Fruit fly (Drosophila melanogaster) whole organism, embryonic: ENCODE results near the gene bbg.

Experiments
- Bgb ChIP-seq: fragments of 200-800 bp; sonication (Bioruptor generic); IDR thresholded peaks from 2 replicates; pipeline ENCODE4 v1.3.6; 2022; ENCODE audit warnings: missing biosample characterization, missing genetic modification characterization; ENCODE audit not compliant: partially characterized antibody
- Blimp-1 ChIP-seq: fragments of 200-800 bp; sonication (Bioruptor generic); optimal IDR thresholded peaks from 3 replicates; lab custom pipeline; 2018; ENCODE audit warnings: missing biosample characterization, missing genetic modification characterization, mild to moderate bottlenecking, moderate library complexity, missing genetic modification reagents
- CG11695 ChIP-seq: fragments of 200-800 bp; sonication (Bioruptor generic); IDR thresholded peaks from 3 replicates; pipeline ENCODE4 v1.3.6; 2022; ENCODE audit warnings: missing biosample characterization, missing genetic modification characterization
- CG12299 ChIP-seq: fragments of 200-800 bp; sonication (Bioruptor generic); optimal IDR thresholded peaks from 2 replicates; lab custom pipeline; 2018; ENCODE audit warnings: missing biosample characterization, mild to moderate bottlenecking, missing genetic modification characterization
- CG12659 ChIP-seq: fragments of 200-800 bp; sonication (Bioruptor generic); optimal IDR thresholded peaks from 3 replicates; lab custom pipeline; 2017; ENCODE audit warnings: mild to moderate bottlenecking, missing biosample characterization, missing genetic modification reagents, missing genetic modification characterization
- CG13894 ChIP-seq: fragments of 200-800 bp; sonication (Bioruptor generic); optimal IDR thresholded peaks from 3 replicates; lab custom pipeline; 2018; ENCODE audit warnings: missing biosample characterization, mild to moderate bottlenecking, missing genetic modification characterization, moderate library complexity
- CG1647 ChIP-seq: fragments of 200-800 bp; sonication (Bioruptor generic); optimal IDR thresholded peaks from 3 replicates; lab custom pipeline; 2016; ENCODE audit warnings: missing biosample characterization, missing genetic modification characterization
- CG17568 ChIP-seq: fragments of 200-800 bp; sonication (Bioruptor generic); optimal IDR thresholded peaks from 2 replicates; lab custom pipeline; 2018; ENCODE audit warnings: missing biosample characterization, mild to moderate bottlenecking, missing genetic modification characterization, moderate library complexity
- CG2120 ChIP-seq: fragments of 200-800 bp; sonication (Bioruptor generic); optimal IDR thresholded peaks from 3 replicates; lab custom pipeline; 2016; ENCODE audit warnings: missing biosample characterization, missing genetic modification characterization
- CG2199 ChIP-seq: fragments of 200-800 bp; sonication (Bioruptor generic); IDR thresholded peaks from 3 replicates; pipeline ENCODE4 v1.3.6; 2022; ENCODE audit warnings: missing biosample characterization, missing genetic modification characterization
- CG2712 ChIP-seq: fragments of 200-800 bp; optimal IDR thresholded peaks from 3 replicates; lab custom pipeline; 2019; ENCODE audit warnings: missing biosample characterization, mild to moderate bottlenecking, missing genetic modification characterization, moderate library complexity
- CG3163 ChIP-seq: fragments of 200-800 bp; sonication (Bioruptor generic); optimal IDR thresholded peaks from 3 replicates; lab custom pipeline; 2016; ENCODE audit warnings: missing biosample characterization, missing genetic modification characterization
- CG3838 ChIP-seq: fragments of 200-800 bp; sonication (Bioruptor generic); optimal IDR thresholded peaks from 3 replicates; lab custom pipeline; 2016; ENCODE audit warnings: missing biosample characterization, missing genetic modification characterization
- CG42726 ChIP-seq: fragments of 200-800 bp; sonication (Bioruptor generic); IDR thresholded peaks from 2 replicates; pipeline ENCODE4 v1.3.6; 2022; ENCODE audit warnings: missing biosample characterization, missing genetic modification characterization; ENCODE audit not compliant: partially characterized antibody
- CG7357 ChIP-seq: fragments of 200-800 bp; sonication (Bioruptor generic); IDR thresholded peaks from 3 replicates; pipeline ENCODE4 v1.3.6; 2022; ENCODE audit warnings: missing biosample characterization, missing genetic modification characterization
- CG7928 ChIP-seq: fragments of 200-800 bp; sonication (Bioruptor generic); optimal IDR thresholded peaks from 2 replicates; lab custom pipeline; 2017; ENCODE audit warnings: missing biosample characterization, mild to moderate bottlenecking, missing genetic modification characterization
- CG9876 ChIP-seq: fragments of 200-800 bp; sonication (Bioruptor generic); optimal IDR thresholded peaks from 2 replicates; lab custom pipeline; 2016; ENCODE audit warnings: missing biosample characterization, missing genetic modification characterization
- CTCF ChIP-seq: fragments of 200-800 bp; sonication (Bioruptor generic); optimal IDR thresholded peaks from 2 replicates; lab custom pipeline; 2017; ENCODE audit warnings: missing biosample characterization, mild to moderate bottlenecking, missing genetic modification characterization, moderate library complexity
- CrebB ChIP-seq: fragments of 200-800 bp; sonication (Bioruptor generic); optimal IDR thresholded peaks from 3 replicates; lab custom pipeline; 2018; ENCODE audit warnings: missing biosample characterization, mild to moderate bottlenecking, missing genetic modification characterization
- Dip2 ChIP-seq: fragments of 200-800 bp; sonication (Bioruptor generic); IDR thresholded peaks from 2 replicates; pipeline ENCODE4 v1.3.6; 2022; ENCODE audit warnings: missing biosample characterization, missing genetic modification characterization
- Ets65A ChIP-seq: fragments of 200-800 bp; sonication (Bioruptor generic); peaks from one replicate; lab custom pipeline; 2016; ENCODE audit warnings: missing biosample characterization, missing genetic modification characterization
- Lhr ChIP-seq: fragments of 200-800 bp; sonication (Bioruptor generic); optimal IDR thresholded peaks from 3 replicates; lab custom pipeline; 2017; ENCODE audit warnings: mild to moderate bottlenecking, missing biosample characterization, missing genetic modification reagents, missing genetic modification characterization
- Lpt ChIP-seq: fragments of >200 bp; optimal IDR thresholded peaks from 2 replicates; lab custom pipeline; 2018; ENCODE audit warnings: missing biosample characterization, missing genetic modification characterization
- Mrtf ChIP-seq: fragments of 200-800 bp; sonication (Bioruptor generic); IDR thresholded peaks from 3 replicates; pipeline ENCODE4 v1.3.6; 2022; ENCODE audit warnings: missing biosample characterization, missing genetic modification characterization
- Opbp ChIP-seq: fragments of 200-800 bp; sonication (Bioruptor generic); IDR thresholded peaks from 3 replicates; pipeline ENCODE4 v1.3.6; 2022; ENCODE audit warnings: missing biosample characterization, missing genetic modification characterization; ENCODE audit not compliant: partially characterized antibody
- Stat92E ChIP-seq, 3 experiments: fragments of >200 bp in 2 of 3; fragments of 200-800 bp in 1 of 3; sonication (Bioruptor generic) in 1 of 3; optimal IDR thresholded peaks; 2 replicates each; lab custom pipeline; 2017 to 2019; ENCODE audit warnings: missing biosample characterization in 3 of 3, missing genetic modification characterization in 3 of 3, mild to moderate bottlenecking in 1 of 3, moderate library complexity in 1 of 3
- Vsx1 ChIP-seq: fragments of 200-800 bp; sonication (Bioruptor generic); optimal IDR thresholded peaks from 2 replicates; lab custom pipeline; 2017; ENCODE audit warnings: missing biosample characterization, mild to moderate bottlenecking, missing genetic modification characterization, missing genetic modification reagents
- YL-1 ChIP-seq: fragments of 200-800 bp; sonication (Bioruptor generic); optimal IDR thresholded peaks from 3 replicates; lab custom pipeline; 2017; ENCODE audit warnings: missing biosample characterization, mild to moderate bottlenecking, missing genetic modification characterization
- ara ChIP-seq: fragments of 200-800 bp; sonication (Bioruptor generic); IDR thresholded peaks from 2 replicates; pipeline ENCODE4 v1.3.6; 2022; ENCODE audit warnings: missing biosample characterization, missing genetic modification characterization
- bab2 ChIP-seq: fragments of 200-800 bp; sonication (Bioruptor generic); optimal IDR thresholded peaks from 2 replicates; lab custom pipeline; 2016; ENCODE audit warnings: missing biosample characterization, missing genetic modification characterization
- bcd ChIP-seq: fragments of 200-800 bp; sonication (Bioruptor generic); optimal IDR thresholded peaks from 2 replicates; lab custom pipeline; 2017; ENCODE audit warnings: missing biosample characterization, mild to moderate bottlenecking, missing genetic modification characterization
- cad ChIP-seq: fragments of >200 bp; optimal IDR thresholded peaks from 2 replicates; lab custom pipeline; 2017; ENCODE audit warnings: missing biosample characterization, missing genetic modification characterization
- caup ChIP-seq: fragments of 200-800 bp; sonication (Bioruptor generic); optimal IDR thresholded peaks from 3 replicates; lab custom pipeline; 2017; ENCODE audit warnings: missing biosample characterization, mild to moderate bottlenecking, missing genetic modification characterization, moderate library complexity; ENCODE audit not compliant: severe bottlenecking
- chn ChIP-seq: fragments of 200-800 bp; sonication (Bioruptor generic); optimal IDR thresholded peaks from 2 replicates; lab custom pipeline; 2016; ENCODE audit warnings: missing biosample characterization, missing genetic modification characterization
- exex ChIP-seq: fragments of 200-800 bp; sonication (Bioruptor generic); optimal IDR thresholded peaks from 4 replicates; lab custom pipeline; 2018; ENCODE audit warnings: missing biosample characterization, mild to moderate bottlenecking, missing genetic modification characterization, moderate library complexity
- fd64A ChIP-seq: fragments of 200-800 bp; sonication (Bioruptor generic); optimal IDR thresholded peaks from 3 replicates; lab custom pipeline; 2018; ENCODE audit warnings: missing biosample characterization, mild to moderate bottlenecking, missing genetic modification characterization
- grn ChIP-seq: fragments of 200-800 bp; sonication (Bioruptor generic); optimal IDR thresholded peaks from 3 replicates; lab custom pipeline; 2017; ENCODE audit warnings: missing biosample characterization, missing genetic modification characterization
- kni ChIP-seq: fragments of 200-800 bp; sonication (Bioruptor generic); optimal IDR thresholded peaks from 3 replicates; lab custom pipeline; 2017; ENCODE audit warnings: mild to moderate bottlenecking, missing biosample characterization, missing genetic modification reagents, missing genetic modification characterization
- lab ChIP-seq: fragments of 200-800 bp; sonication (Bioruptor generic); optimal IDR thresholded peaks from 3 replicates; lab custom pipeline; 2017; ENCODE audit warnings: missing biosample characterization, missing genetic modification characterization, mild to moderate bottlenecking, moderate library complexity, missing genetic modification reagents
- lbe ChIP-seq: fragments of 200-800 bp; sonication (Bioruptor generic); optimal IDR thresholded peaks from 2 replicates; lab custom pipeline; 2016; ENCODE audit warnings: missing biosample characterization, mild to moderate bottlenecking, missing genetic modification characterization
- nau ChIP-seq: fragments of 200-800 bp; sonication (Bioruptor generic); optimal IDR thresholded peaks from 3 replicates; lab custom pipeline; 2017; ENCODE audit warnings: missing biosample characterization, mild to moderate bottlenecking, missing genetic modification characterization, missing genetic modification reagents
- nerfin-2 ChIP-seq: fragments of 200-800 bp; sonication (Bioruptor generic); IDR thresholded peaks from 2 replicates; pipeline ENCODE4 v1.3.6; 2022; ENCODE audit warnings: missing biosample characterization, missing genetic modification characterization; ENCODE audit not compliant: partially characterized antibody
- sd ChIP-seq: fragments of 200-800 bp; sonication (Bioruptor generic); optimal IDR thresholded peaks from 3 replicates; lab custom pipeline; 2018; ENCODE audit warnings: missing biosample characterization, mild to moderate bottlenecking, missing genetic modification characterization, moderate library complexity
- stwl ChIP-seq: fragments of 200-800 bp; sonication (Bioruptor generic); optimal IDR thresholded peaks from 3 replicates; lab custom pipeline; 2018; ENCODE audit warnings: missing biosample characterization, mild to moderate bottlenecking, missing genetic modification characterization, moderate library complexity
- tap ChIP-seq: fragments of 200-800 bp; optimal IDR thresholded peaks from 3 replicates; lab custom pipeline; 2019; ENCODE audit warnings: missing biosample characterization, mild to moderate bottlenecking, missing genetic modification characterization, moderate library complexity
- tgo ChIP-seq: fragments of 200-800 bp; sonication (Bioruptor generic); IDR thresholded peaks from 3 replicates; pipeline ENCODE4 v1.3.6; 2022; ENCODE audit warnings: missing biosample characterization, missing genetic modification characterization

bbg gene

dm6 chr3L:14446874-14447273, 89.2 kb downstream of the bbg start (continued):
- TF ChIP-seq CG2712 (tag; lab: Kevin White, UChicago) = no peak
- no peak for TF ChIP-seq nau
- no peak for TF ChIP-seq Opbp (GFP tag; lab: Robert Waterston, UW)
- no peak for TF ChIP-seq nerfin-2 (GFP tag; lab: Robert Waterston, UW)

- TF ChIP-seq YL-1 (GFP tag; lab: Kevin White, UChicago) (no peak), bcd (GFP tag; lab: Kevin White, UChicago) (no peak), ara (GFP tag; lab: Robert Waterston, UW) (no peak), Dip2 (no peak), CG2120 (GFP tag; lab: Kevin White, UChicago) (no peak), CG7357 (GFP tag; lab: Robert Waterston, UW) (no peak)
These were observed 95.5 kb downstream of the bbg start for dm6 chr3L:14440592-14440991.

- TF ChIP-seq cad (GFP tag; lab: Kevin White, UChicago) = no peak
- TF ChIP-seq bab2 (GFP tag; lab: Kevin White, UChicago) = no peak
- TF ChIP-seq Lhr (GFP tag; lab: Kevin White, UChicago) = no peak
- no peak for TF ChIP-seq tgo (GFP tag; lab: Robert Waterston, UW)
- TF ChIP-seq CG17568 (GFP tag; lab: Kevin White, UChicago) = no peak
- TF ChIP-seq caup = peak; percentile 65
- no peak for TF ChIP-seq chn
- TF ChIP-seq Bgb (GFP tag; lab: Robert Waterston, UW) = no peak
- no peak for TF ChIP-seq CrebB (tag; lab: Kevin White, UChicago)
- TF ChIP-seq CG3838 (GFP tag; lab: Kevin White, UChicago) = no peak
- TF ChIP-seq CG11695 (GFP tag; lab: Robert Waterston, UW) = no peak
- peak; percentile 84 for TF ChIP-seq sd (tag; lab: Kevin White, UChicago)
- no peak for TF ChIP-seq Lpt (GFP tag; lab: Kevin White, UChicago)
- TF ChIP-seq exex (tag; lab: Kevin White, UChicago) = peak; percentile 18
- TF ChIP-seq lbe (GFP tag; lab: Kevin White, UChicago) = no peak
- TF ChIP-seq CG12299 = no peak
These were observed 103.8 kb downstream of the bbg start for dm6 chr3L:14432252-14432651.

dm6 chr3L:14428958-14429357, 107.1 kb downstream of the bbg start:
- TF ChIP-seq CG3163 (GFP tag; lab: Kevin White, UChicago) (no peak), tap (tag; lab: Kevin White, UChicago) (no peak), CG2199 (0 out of 3 replicates have a peak, but pooled peaks have one; percentile 46), grn (GFP tag; lab: Kevin White, UChicago) (peak; percentile 37), Blimp-1 (GFP tag; lab: Kevin White, UChicago) (peak; percentile 94), Ets65A (GFP tag; lab: Kevin White, UChicago) (peak; percentile 45), kni (no peak)

dm6 chr3L:14427292-14427729, 108.8 kb downstream of the bbg start:
- no peak for TF ChIP-seq Mrtf
- no peak for TF ChIP-seq CG9876 (GFP tag; lab: Kevin White, UChicago)
- peak; percentile 39 for TF ChIP-seq stwl
- TF ChIP-seq CG13894 = peak; percentile 36
- peak; percentile 20 for TF ChIP-seq CTCF (GFP tag; lab: Kevin White, UChicago)
- TF ChIP-seq CG1647 (GFP tag; lab: Kevin White, UChicago) = no peak
- peak; percentile 79 for TF ChIP-seq grn (GFP tag; lab: Kevin White, UChicago)
- peak; percentile 3 for TF ChIP-seq fd64A (GFP tag; lab: Kevin White, UChicago)
- peak; percentile 43 for TF ChIP-seq Vsx1
- no peak for TF ChIP-seq CG7928 (GFP tag; lab: Kevin White, UChicago)
- peak; percentile 64; the same call in 1 of the 2 replicates for TF ChIP-seq CG42726 (GFP tag; lab: Robert Waterston, UW)
- peak in 1 of 3 experiments; percentile 77 for TF ChIP-seq Stat92E (GFP tag; optimal IDR thresholded peaks at IDR 0.05; lab: Kevin White, UChicago)
- TF ChIP-seq lab (GFP tag; lab: Kevin White, UChicago) = peak; percentile 43
- no peak for TF ChIP-seq CG12659
